Fruit fly (Drosophila melanogaster) ovary, adult (tissue): ENCODE measurements around the gene Or30a.

Experiments
- CG17801 ChIP-seq: fragments of 200-800 bp; optimal IDR thresholded peaks from 2 replicates; lab custom pipeline; 2019; ENCODE audit warnings: missing biosample characterization, mild to moderate bottlenecking, missing genetic modification characterization, moderate library complexity; ENCODE audit not compliant: partially characterized antibody

Or30a gene

DNA sequence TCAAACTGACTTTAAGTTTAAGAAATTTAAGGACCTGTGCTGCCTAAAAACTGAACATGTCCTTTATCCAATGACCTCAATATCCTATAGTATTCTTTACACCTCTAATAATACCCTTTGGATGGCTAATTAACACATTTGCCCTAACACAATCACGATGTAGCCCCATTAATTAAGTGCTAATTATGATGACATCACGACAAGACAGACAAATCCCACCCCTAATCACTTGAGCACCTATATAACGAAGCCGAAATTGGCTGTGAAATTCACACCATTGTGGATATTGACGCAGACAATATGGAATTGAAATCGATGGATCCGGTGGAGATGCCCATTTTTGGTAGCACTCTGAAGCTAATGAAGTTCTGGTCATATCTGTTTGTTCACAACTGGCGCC is at the start of gene Or30a:
Or30a (plus strand) TSS at position 301 of the 400 bp plus-strand sequence.
- no peak for TF ChIP-seq CG17801 (GFP tag; lab: Kevin White, UChicago)

- TF ChIP-seq CG17801 (GFP tag; lab: Kevin White, UChicago): no peak
These were observed 44.5 kb upstream of the Or30a start for dm6 chr2L:9067124-9067523.

DNA sequence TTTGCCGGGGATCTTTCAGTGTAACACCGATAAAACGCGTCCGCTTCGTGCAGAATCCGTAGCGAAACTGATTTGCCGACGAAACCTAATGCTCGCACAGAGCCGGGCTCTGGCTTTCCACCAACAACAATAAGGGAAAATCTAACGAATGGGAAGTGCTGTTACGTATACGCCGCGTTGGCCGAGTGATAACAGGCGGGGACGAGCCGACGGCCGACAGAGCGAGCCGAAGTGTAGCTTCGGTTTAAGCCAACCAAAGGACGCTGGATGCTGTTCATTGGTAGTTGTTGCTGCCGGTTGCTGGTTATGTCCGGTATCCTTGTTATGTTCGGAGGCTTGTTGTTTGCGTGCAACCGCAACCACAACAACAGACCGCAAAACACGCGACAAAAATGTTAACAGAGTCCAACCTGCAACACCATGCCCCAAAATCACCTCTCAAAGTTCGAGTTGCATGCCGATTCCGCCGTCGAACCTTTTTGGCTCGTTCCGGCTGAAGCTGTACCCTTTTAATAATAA is 40.5 kb upstream of the Or30a start, which contains the start of gene DIP-zeta:
DIP-zeta (minus strand) TSS at position 71 of the 519 bp plus-strand sequence.
- no peak for TF ChIP-seq CG17801 (GFP tag; lab: Kevin White, UChicago)

DNA sequence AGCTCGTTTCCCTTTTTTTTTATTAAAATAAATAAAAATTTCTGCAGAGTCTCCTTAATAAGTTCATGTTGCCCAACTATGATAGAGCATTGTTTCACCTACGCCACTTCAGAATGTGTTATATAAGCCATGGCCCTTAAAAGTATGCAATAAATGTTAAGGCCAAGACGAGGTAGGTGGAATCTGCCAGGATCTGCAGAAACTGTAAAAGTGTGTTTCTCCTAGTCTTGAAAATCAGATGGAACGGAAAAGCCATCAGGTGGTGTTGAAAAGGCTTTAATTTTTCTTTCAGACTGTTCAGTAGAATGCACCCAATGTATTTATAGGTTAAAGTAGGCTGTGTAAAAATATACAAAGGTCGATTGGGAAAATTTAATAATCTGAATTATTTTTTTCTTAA is 34.8 kb upstream of the Or30a start, which contains the start of gene CG12439:
CG12439 (plus strand) TSS at position 301 of the 400 bp plus-strand sequence.
- no peak for TF ChIP-seq CG17801 (GFP tag; lab: Kevin White, UChicago)

- TF ChIP-seq CG17801 (GFP tag; lab: Kevin White, UChicago): no peak
These were observed 28.9 kb upstream of the Or30a start for dm6 chr2L:9082750-9083149.

dm6 chr2L:9083807-9084206 is 27.8 kb upstream of the Or30a start, which contains the start of gene Toll-4:
Toll-4 (plus strand) TSS chr2L:9084107.
- TF ChIP-seq CG17801 (GFP tag; lab: Kevin White, UChicago): no peak

DNA sequence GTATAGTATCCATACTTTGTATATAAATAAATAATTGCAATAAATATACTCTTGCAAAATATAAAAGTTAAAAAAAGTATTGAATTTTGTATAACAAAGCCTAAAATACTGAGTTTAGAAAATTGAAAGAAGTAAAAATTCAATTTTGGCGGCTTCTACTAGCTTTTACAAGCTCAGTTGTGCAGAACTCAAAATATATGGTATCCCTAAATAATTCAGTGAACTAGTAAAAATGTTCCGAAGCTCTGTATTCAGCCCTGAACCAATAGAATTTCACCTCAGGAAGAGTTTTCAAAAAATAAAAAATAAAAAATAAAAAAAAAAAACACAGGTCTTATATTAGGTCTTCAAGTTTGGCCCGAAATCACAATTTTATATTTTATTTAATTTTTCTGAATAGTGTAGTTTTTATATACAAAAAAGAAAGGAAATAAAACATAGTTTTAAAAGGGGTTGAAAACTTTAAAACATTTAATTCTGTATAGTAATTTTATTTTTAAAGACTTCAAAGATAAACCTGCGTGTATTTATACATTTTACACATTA is 22.0 kb upstream of the Or30a start:
- TF ChIP-seq CG17801 (GFP tag; lab: Kevin White, UChicago): no peak

DNA sequence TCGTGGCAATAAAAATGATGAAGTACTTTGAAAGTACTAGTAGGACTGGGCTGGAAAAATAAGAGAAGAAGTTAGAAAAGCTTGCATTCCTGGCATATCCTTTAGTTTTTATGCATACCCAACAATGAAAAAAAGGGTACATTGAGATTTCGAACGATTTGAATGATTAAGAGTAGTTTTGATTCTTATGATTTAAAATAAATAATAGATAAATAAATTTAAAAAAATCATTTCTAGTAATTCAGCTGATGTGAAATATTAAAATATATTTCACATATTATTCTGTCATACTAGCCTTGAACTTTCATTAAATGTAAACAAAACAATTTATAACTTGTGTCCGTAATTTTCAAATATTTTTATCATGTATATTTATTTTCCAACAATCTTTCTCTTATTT is 14.4 kb upstream of the Or30a start, which contains the start of gene CG31609:
CG31609 (plus strand) TSS at position 301 of the 400 bp plus-strand sequence.
- TF ChIP-seq CG17801 (GFP tag; lab: Kevin White, UChicago): no peak

DNA sequence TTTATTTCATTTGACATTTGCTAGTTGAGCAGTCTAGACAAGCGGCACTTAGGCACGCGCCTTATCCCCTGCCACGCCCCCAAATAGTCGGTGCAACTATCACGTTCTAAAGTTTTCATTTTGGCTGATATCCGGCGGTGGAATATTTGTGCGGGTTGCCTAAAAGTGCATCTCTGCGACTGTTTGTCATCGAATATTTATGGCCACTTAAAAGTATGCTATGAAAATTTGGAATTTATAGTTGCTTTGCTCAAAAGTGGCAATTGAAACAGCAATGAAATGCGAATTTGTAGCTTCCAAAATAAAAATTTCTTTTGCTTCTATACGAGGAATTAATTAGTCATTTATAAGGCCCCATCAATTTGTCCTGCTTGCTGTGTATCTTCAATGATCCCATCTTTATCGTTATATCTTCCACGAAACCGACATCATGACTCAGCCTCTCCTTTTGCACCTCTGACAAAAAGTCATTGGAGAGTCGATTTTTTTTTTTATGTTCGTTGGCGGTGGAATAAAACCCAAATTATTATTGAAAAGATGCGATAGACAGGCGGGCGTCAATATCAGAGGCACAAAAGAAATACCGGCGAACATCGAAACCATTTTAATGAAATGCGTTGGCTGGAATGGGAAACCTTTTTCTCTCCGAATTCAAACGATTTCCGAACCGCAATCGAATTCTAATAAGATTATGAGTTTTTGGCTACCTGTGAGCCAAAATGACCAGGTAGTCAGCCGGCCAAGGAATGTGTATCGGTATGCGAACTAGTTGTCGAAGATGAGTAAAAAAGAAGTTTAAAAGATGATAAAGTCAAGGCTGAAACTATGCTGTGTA is 9.1 kb downstream of the Or30a start:
- no peak for TF ChIP-seq CG17801 (GFP tag; lab: Kevin White, UChicago)

dm6 chr2L:9122371-9122770 is 10.8 kb downstream of the Or30a start:
- TF ChIP-seq CG17801 (GFP tag; lab: Kevin White, UChicago): no peak

dm6 chr2L:9123707-9124106 is 12.1 kb downstream of the Or30a start:
- no peak for TF ChIP-seq CG17801 (GFP tag; lab: Kevin White, UChicago)

DNA sequence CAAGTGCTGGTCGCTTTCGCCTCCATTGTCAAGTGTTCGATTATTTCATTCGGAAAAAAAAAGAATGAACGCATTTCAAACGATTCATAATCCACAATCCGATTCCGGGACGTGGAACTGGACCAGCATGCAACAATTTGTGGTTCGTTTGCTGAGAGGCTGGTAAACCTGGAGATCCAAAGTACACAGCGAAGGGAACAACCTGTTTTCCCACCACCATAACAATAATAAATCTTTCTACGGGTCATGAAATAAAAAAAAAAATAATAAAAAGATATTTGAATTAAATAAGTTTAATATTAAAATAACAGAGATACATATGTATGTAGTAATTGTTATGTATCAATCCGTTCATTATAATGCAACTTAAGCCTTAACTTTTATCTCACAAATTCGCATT is 12.8 kb downstream of the Or30a start:
- TF ChIP-seq CG17801 (GFP tag; lab: Kevin White, UChicago): no peak

dm6 chr2L:9125418-9125928 is 13.9 kb downstream of the Or30a start, which contains the start of gene CG32982:
CG32982 (plus strand) TSS chr2L:9125737.
- TF ChIP-seq CG17801 (GFP tag; lab: Kevin White, UChicago): peak; percentile 8

- TF ChIP-seq CG17801 (GFP tag; lab: Kevin White, UChicago): no peak
These were observed 15.5 kb downstream of the Or30a start for dm6 chr2L:9127072-9127646.

DNA sequence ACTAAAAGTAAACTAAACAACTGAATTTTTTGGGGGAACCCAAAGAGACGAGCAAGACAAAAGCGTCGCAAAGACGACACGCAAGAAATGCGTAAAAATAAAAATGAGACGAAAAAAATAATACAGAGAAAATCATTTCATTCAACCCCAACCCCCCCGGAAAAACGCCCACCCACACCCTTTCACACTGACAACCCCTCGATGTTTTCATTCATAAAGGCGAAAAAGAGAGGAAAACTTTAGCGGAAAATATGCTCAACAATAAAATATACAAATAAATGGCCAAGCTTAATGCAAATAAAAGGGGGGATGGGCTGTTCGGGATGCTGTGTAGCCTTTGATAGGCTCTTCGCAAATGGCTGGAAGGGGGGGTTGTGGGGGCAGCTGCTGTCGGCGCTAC is 19.3 kb downstream of the Or30a start:
- TF ChIP-seq CG17801 (GFP tag; lab: Kevin White, UChicago): no peak
